Worm (Caenorhabditis elegans) whole organism, young adult: ENCODE data around the gene T14B4.8.

Experiments
- D2030.7 ChIP-seq: fragments of 200-800 bp; sonication (Bioruptor generic); IDR thresholded peaks from 2 replicates; pipeline ENCODE4 v1.3.6; 2022; ENCODE audit warnings: missing genetic modification reagents, missing genetic modification characterization, missing compliant biosample characterization
- F10E7.11 ChIP-seq: sonication (generic microtip); optimal IDR thresholded peaks from 2 replicates; lab custom pipeline; 2017; ENCODE audit warnings: mild to moderate bottlenecking, missing genetic modification characterization, moderate library complexity, missing compliant biosample characterization
- F22D6.2 ChIP-seq: sonication (generic microtip); optimal IDR thresholded peaks from 2 replicates; lab custom pipeline; 2016; ENCODE audit warnings: mild to moderate bottlenecking, missing genetic modification characterization, missing compliant biosample characterization
- F33H1.4 ChIP-seq: fragments of 200-800 bp; sonication (Bioruptor generic); IDR thresholded peaks from 2 replicates; pipeline ENCODE4 v1.3.6; 2022; ENCODE audit warnings: missing genetic modification reagents, missing genetic modification characterization, missing compliant biosample characterization
- F52B5.7 ChIP-seq: sonication (generic microtip); optimal IDR thresholded peaks from 2 replicates; lab custom pipeline; 2016; ENCODE audit warnings: mild to moderate bottlenecking, missing genetic modification characterization, missing compliant biosample characterization
- F57A8.1 ChIP-seq: fragments of 200-800 bp; sonication (Bioruptor generic); optimal IDR thresholded peaks from 2 replicates; lab custom pipeline; 2018; ENCODE audit warnings: mild to moderate bottlenecking, missing genetic modification characterization, moderate library complexity, missing compliant biosample characterization
- ZK185.1 ChIP-seq: sonication (generic microtip); optimal IDR thresholded peaks from 2 replicates; lab custom pipeline; 2016; ENCODE audit warnings: mild to moderate bottlenecking, missing genetic modification characterization, missing compliant biosample characterization; ENCODE audit not compliant: poor library complexity, severe bottlenecking
- aptf-3 ChIP-seq: fragments of 200-800 bp; sonication (Bioruptor generic); IDR thresholded peaks from 2 replicates; pipeline ENCODE4 v1.3.6; 2022; ENCODE audit warnings: missing genetic modification characterization, missing compliant biosample characterization
- attf-3 ChIP-seq: fragments of 200-800 bp; sonication (Bioruptor generic); conservative IDR thresholded peaks from 2 replicates; pipeline ENCODE4 v1.3.6; 2022; ENCODE audit warnings: missing genetic modification reagents, missing genetic modification characterization, missing compliant biosample characterization
- attf-5 ChIP-seq: fragments of 200-800 bp; sonication (Bioruptor generic); optimal IDR thresholded peaks from 2 replicates; lab custom pipeline; 2018; ENCODE audit warnings: mild to moderate bottlenecking, missing genetic modification characterization, missing compliant biosample characterization
- bed-2 ChIP-seq: fragments of 200-800 bp; sonication (Bioruptor generic); IDR thresholded peaks from 2 replicates; pipeline ENCODE4 v1.3.6; 2022; ENCODE audit warnings: missing genetic modification reagents, missing genetic modification characterization, missing compliant biosample characterization
- cebp-2 ChIP-seq: fragments of 200-800 bp; sonication (Bioruptor generic); IDR thresholded peaks from 2 replicates; pipeline ENCODE4 v1.3.6; 2022; ENCODE audit warnings: missing genetic modification characterization, missing compliant biosample characterization
- ceh-100 ChIP-seq: fragments of 200-800 bp; sonication (Bioruptor generic); IDR thresholded peaks from 2 replicates; pipeline ENCODE4 v1.3.6; 2022; ENCODE audit warnings: missing genetic modification reagents, missing genetic modification characterization, missing compliant biosample characterization
- dox-1 ChIP-seq: fragments of 200-800 bp; sonication (Bioruptor generic); IDR thresholded peaks from 2 replicates; pipeline ENCODE4 v1.3.6; 2022; ENCODE audit warnings: missing genetic modification reagents, missing genetic modification characterization, missing compliant biosample characterization
- dpff-1 ChIP-seq: sonication (generic microtip); optimal IDR thresholded peaks from 2 replicates; lab custom pipeline; 2017; ENCODE audit warnings: mild to moderate bottlenecking, missing genetic modification characterization, missing compliant biosample characterization
- dpl-1 ChIP-seq: fragments of 150-350 bp; optimal IDR thresholded peaks from 2 replicates; lab custom pipeline; 2014; ENCODE audit warnings: missing biosample characterization, missing genetic modification reagents, missing genetic modification characterization
- efl-1 ChIP-seq: fragments of 150-350 bp; optimal IDR thresholded peaks from 2 replicates; lab custom pipeline; 2014; ENCODE audit warnings: missing biosample characterization, missing genetic modification reagents, missing genetic modification characterization
- egl-18 ChIP-seq: fragments of 200-800 bp; sonication (Bioruptor generic); IDR thresholded peaks from 2 replicates; pipeline ENCODE4 v1.3.6; 2022; ENCODE audit warnings: missing genetic modification reagents, missing genetic modification characterization, missing compliant biosample characterization
- ets-4 ChIP-seq: fragments of 200-800 bp; sonication (Bioruptor generic); optimal IDR thresholded peaks from 2 replicates; lab custom pipeline; 2018; ENCODE audit warnings: mild to moderate bottlenecking, missing genetic modification characterization, missing compliant biosample characterization
- gei-17 ChIP-seq: fragments of 200-800 bp; sonication (Bioruptor generic); optimal IDR thresholded peaks from 2 replicates; lab custom pipeline; 2018; ENCODE audit warnings: mild to moderate bottlenecking, missing genetic modification characterization, missing compliant biosample characterization
- hlh-12 ChIP-seq: sonication (generic microtip); optimal IDR thresholded peaks from 2 replicates; lab custom pipeline; 2016; ENCODE audit warnings: missing genetic modification characterization, missing compliant biosample characterization
- hlh-26 ChIP-seq: fragments of 200-800 bp; sonication (Bioruptor generic); conservative IDR thresholded peaks from 2 replicates; pipeline ENCODE4 v1.3.6; 2022; ENCODE audit warnings: missing genetic modification reagents, missing genetic modification characterization, missing compliant biosample characterization
- hrde-1 ChIP-seq: sonication (generic microtip); optimal IDR thresholded peaks from 2 replicates; lab custom pipeline; 2016; ENCODE audit warnings: missing genetic modification characterization, mild to moderate bottlenecking, missing compliant biosample characterization, moderate library complexity, missing genotype, missing genetic modification reagents, borderline replicate concordance
- lag-1 ChIP-seq: fragments of 200-800 bp; sonication (Bioruptor generic); IDR thresholded peaks from 2 replicates; pipeline ENCODE4 v1.3.6; 2022; ENCODE audit warnings: missing genetic modification reagents, missing genetic modification characterization, missing compliant biosample characterization
- let-607 ChIP-seq, 2 experiments: fragments of 200-800 bp in 1 of 2; sonication (Bioruptor generic) in 1 of 2; sonication (generic microtip) in 1 of 2; optimal IDR thresholded peaks; 2 replicates each; lab custom pipeline; 2016 to 2018; ENCODE audit warnings: mild to moderate bottlenecking in 2 of 2, missing compliant biosample characterization in 2 of 2, missing genetic modification characterization in 2 of 2, moderate library complexity in 2 of 2, missing genotype in 1 of 2
- madf-6 ChIP-seq: fragments of 200-800 bp; sonication (Bioruptor generic); IDR thresholded peaks from 2 replicates; pipeline ENCODE4 v1.3.6; 2022; ENCODE audit warnings: missing genetic modification reagents, missing genetic modification characterization, missing compliant biosample characterization
- madf-8 ChIP-seq: fragments of 200-800 bp; sonication (Bioruptor generic); conservative IDR thresholded peaks from 2 replicates; pipeline ENCODE4 v1.3.6; 2022; ENCODE audit warnings: missing genetic modification reagents, missing genetic modification characterization, missing compliant biosample characterization
- mcd-1 ChIP-seq: fragments of 200-800 bp; sonication (Bioruptor generic); IDR thresholded peaks from 2 replicates; pipeline ENCODE4 v1.3.6; 2022; ENCODE audit warnings: missing genetic modification reagents, missing genetic modification characterization, missing compliant biosample characterization
- nfya-2 ChIP-seq: fragments of 200-800 bp; sonication (Bioruptor generic); IDR thresholded peaks from 2 replicates; pipeline ENCODE4 v1.3.6; 2022; ENCODE audit warnings: missing genetic modification reagents, missing genetic modification characterization, missing compliant biosample characterization
- nhr-179 ChIP-seq: sonication (generic microtip); optimal IDR thresholded peaks from 2 replicates; lab custom pipeline; 2016; ENCODE audit warnings: mild to moderate bottlenecking, missing genetic modification characterization, missing compliant biosample characterization
- sdz-38 ChIP-seq: sonication (generic microtip); optimal IDR thresholded peaks from 2 replicates; lab custom pipeline; 2016; ENCODE audit warnings: missing genotype, missing genetic modification characterization, missing compliant biosample characterization
- snpc-1.1 ChIP-seq: sonication (generic microtip); optimal IDR thresholded peaks from 2 replicates; lab custom pipeline; 2017; ENCODE audit warnings: missing genetic modification characterization, mild to moderate bottlenecking, missing compliant biosample characterization, antibody characterized with exemption, moderate library complexity, missing genotype, missing genetic modification reagents; ENCODE audit not compliant: insufficient read depth
- tbp1 ChIP-seq: fragments of 200-800 bp; sonication (Bioruptor generic); optimal IDR thresholded peaks from 2 replicates; lab custom pipeline; 2018; ENCODE audit warnings: mild to moderate bottlenecking, missing genetic modification characterization, missing compliant biosample characterization
- tbx-9 ChIP-seq: sonication (generic microtip); optimal IDR thresholded peaks from 2 replicates; lab custom pipeline; 2016; ENCODE audit warnings: borderline replicate concordance, missing genetic modification characterization, inconsistent platforms, missing compliant biosample characterization
- ztf-18 ChIP-seq: sonication (generic microtip); optimal IDR thresholded peaks from 2 replicates; lab custom pipeline; 2016; ENCODE audit warnings: missing genotype, mild to moderate bottlenecking, missing genetic modification characterization, missing compliant biosample characterization

The T14B4.8 gene

ce11 chrII:6764734-6765133 lies 35.5 kb upstream of the T14B4.8 start, which contains the start of gene nlp-50:
nlp-50 (plus strand) TSS chrII:6765034.
- TF ChIP-seq let-607 (tag; optimal IDR thresholded peaks at IDR 0.05; lab: Kevin White, UChicago): no peak
- TF ChIP-seq mcd-1 (GFP tag; lab: Robert Waterston, UW): no peak
- TF ChIP-seq, all 124 proteins: peak for 0

- no peak for TF ChIP-seq dpff-1 (tag; lab: Kevin White, UChicago)
- TF ChIP-seq madf-6: no peak
- no peak for TF ChIP-seq attf-5 (GFP tag; lab: Kevin White, UChicago)
- TF ChIP-seq hlh-12: no peak
- no peak for TF ChIP-seq ets-4 (GFP tag; lab: Kevin White, UChicago)
- TF ChIP-seq F57A8.1 (GFP tag; lab: Kevin White, UChicago): no peak
- no peak for TF ChIP-seq gei-17 (GFP tag; lab: Kevin White, UChicago)
Measured at ce11 chrII:6756232-6756631, 27.0 kb upstream of the T14B4.8 start, which contains the start of gene F41G3.3. F41G3.3 (plus strand) TSS chrII:6756532.

ce11 chrII:6754671-6755224 lies 25.6 kb upstream of the T14B4.8 start, which contains the start of the genes srx-95 and fis-1:
srx-95 (minus strand) TSS chrII:6754771.
fis-1 (plus strand) TSS chrII:6755174.
- no peak for TF ChIP-seq attf-5 (GFP tag; lab: Kevin White, UChicago)
- no peak for TF ChIP-seq F52B5.7 (tag; lab: Kevin White, UChicago)
- no peak for TF ChIP-seq tbx-9
- no peak for TF ChIP-seq dox-1 (GFP tag; lab: Robert Waterston, UW)
- TF ChIP-seq tbp1 (GFP tag; lab: Kevin White, UChicago): no peak
- TF ChIP-seq efl-1 (GFP tag; lab: Kevin White, UChicago): no peak
- no peak for TF ChIP-seq hlh-12
- TF ChIP-seq D2030.7 (GFP tag; lab: Robert Waterston, UW): no peak

- TF ChIP-seq ztf-18 (tag; lab: Kevin White, UChicago) (no peak), egl-18 (GFP tag; lab: Robert Waterston, UW) (no peak), F10E7.11 (no peak), lag-1 (GFP tag; lab: Robert Waterston, UW) (no peak), F22D6.2 (no peak), sdz-38 (tag; lab: Kevin White, UChicago) (no peak), aptf-3 (GFP tag; lab: Robert Waterston, UW) (no peak), ZK185.1 (no peak)
- TF ChIP-seq, all 124 proteins: peak for 0
Measured at ce11 chrII:6752850-6753249, 23.7 kb upstream of the T14B4.8 start, which contains the start of gene F41G3.21. F41G3.21 (minus strand) TSS chrII:6752950.

ce11 chrII:6752027-6752426 lies 22.8 kb upstream of the T14B4.8 start, which contains the start of gene F41G3.19:
F41G3.19 (minus strand) TSS chrII:6752127.
- TF ChIP-seq nhr-179 (tag; lab: Kevin White, UChicago): no peak
- no peak for TF ChIP-seq dpl-1 (GFP tag; lab: Kevin White, UChicago)
- TF ChIP-seq snpc-1.1 (tag; lab: Kevin White, UChicago): no peak
- no peak for TF ChIP-seq madf-8 (GFP tag; lab: Robert Waterston, UW)
- TF ChIP-seq F33H1.4: no peak
- no peak for TF ChIP-seq attf-3 (GFP tag; lab: Robert Waterston, UW)
- TF ChIP-seq efl-1 (GFP tag; lab: Kevin White, UChicago): no peak

ce11 chrII:6750929-6751328 lies 21.7 kb upstream of the T14B4.8 start, which contains the start of gene F41G3.20:
F41G3.20 (minus strand) TSS chrII:6751029.
- TF ChIP-seq nfya-2 (GFP tag; lab: Robert Waterston, UW) (no peak), let-607 (tag; optimal IDR thresholded peaks at IDR 0.05; lab: Kevin White, UChicago) (no peak), hrde-1 (tag; lab: Kevin White, UChicago) (no peak), bed-2 (GFP tag; lab: Robert Waterston, UW) (no peak), dox-1 (GFP tag; lab: Robert Waterston, UW) (no peak), cebp-2 (GFP tag; lab: Robert Waterston, UW) (no peak), ceh-100 (GFP tag; lab: Robert Waterston, UW) (no peak), hlh-26 (GFP tag; lab: Robert Waterston, UW) (no peak)
